Worm (Caenorhabditis elegans): ENCODE results near the gene qua-1.

ce11 chrII:8198503-8198902, at the start of gene qua-1:
- TF ChIP-seq F57A8.1 (GFP tag; optimal IDR thresholded peaks at IDR 0.05), result no peak
- TF ChIP-seq D2030.7 (GFP tag; IDR thresholded peaks at IDR 0.05), result no peak
- TF ChIP-seq snpc-4 (GFP tag; optimal IDR thresholded peaks at IDR 0.05), result no peak
- no peak for TF ChIP-seq snpc-4 (tag; optimal IDR thresholded peaks at IDR 0.05)
- TF ChIP-seq lin-40 (tag; optimal IDR thresholded peaks at IDR 0.05), result no peak

Data from whole organism, young adult.